Worm (Caenorhabditis elegans): ENCODE data around the gene EEED8.18.
A peak's percentile ranks its signal among the peaks of the same experiment; 100 is the strongest.

Gene EEED8.18

ce11 chrII:5408924-5409323, 3.5 kb downstream of the EEED8.18 start, which contains the start of the genes EEED8.12 and EEED8.4:
TSS of gene EEED8.12 (minus strand) at chrII:5409024.
TSS of gene EEED8.4 (plus strand) at chrII:5409319.
- no peak for TF ChIP-seq lin-15B (tag; optimal IDR thresholded peaks at IDR 0.05)
- no peak for TF ChIP-seq nhr-19 (GFP tag; conservative IDR thresholded peaks at IDR 0.05)
- no peak for TF ChIP-seq sptf-1 (tag; optimal IDR thresholded peaks at IDR 0.05)
- no peak for TF ChIP-seq lin-35 (GFP tag; optimal IDR thresholded peaks at IDR 0.05)
- TF ChIP-seq xbp-1 (tag; optimal IDR thresholded peaks at IDR 0.05) = no peak
- no peak for TF ChIP-seq Y116A8C.19 (tag; optimal IDR thresholded peaks at IDR 0.05; ENCODE audit: borderline replicate concordance)

ce11 chrII:5407548-5407947, 4.9 kb downstream of the EEED8.18 start, which contains the start of gene clec-141:
TSS of gene clec-141 (minus strand) at chrII:5407648.
- TF ChIP-seq hpl-2 (GFP tag; optimal IDR thresholded peaks at IDR 0.05) (no peak), ztf-4 (tag; optimal IDR thresholded peaks at IDR 0.05) (no peak), tlp-1 (tag; optimal IDR thresholded peaks at IDR 0.05) (no peak), jun-1 (tag; optimal IDR thresholded peaks at IDR 0.05) (no peak), nhr-90 (tag; optimal IDR thresholded peaks at IDR 0.05; ENCODE audit: poor library complexity) (no peak), hlh-4 (tag; optimal IDR thresholded peaks at IDR 0.05) (no peak), zip-4 (GFP tag; optimal IDR thresholded peaks at IDR 0.05) (no peak), dsc-1 (tag; optimal IDR thresholded peaks at IDR 0.05) (no peak), sox-4 (tag; optimal IDR thresholded peaks at IDR 0.05) (no peak), C34B4.2 (tag; optimal IDR thresholded peaks at IDR 0.05) (no peak), mab-9 (GFP tag; IDR thresholded peaks at IDR 0.05) (no peak), fkh-4 (tag; optimal IDR thresholded peaks at IDR 0.05; ENCODE audit: borderline replicate concordance) (no peak)

DNA sequence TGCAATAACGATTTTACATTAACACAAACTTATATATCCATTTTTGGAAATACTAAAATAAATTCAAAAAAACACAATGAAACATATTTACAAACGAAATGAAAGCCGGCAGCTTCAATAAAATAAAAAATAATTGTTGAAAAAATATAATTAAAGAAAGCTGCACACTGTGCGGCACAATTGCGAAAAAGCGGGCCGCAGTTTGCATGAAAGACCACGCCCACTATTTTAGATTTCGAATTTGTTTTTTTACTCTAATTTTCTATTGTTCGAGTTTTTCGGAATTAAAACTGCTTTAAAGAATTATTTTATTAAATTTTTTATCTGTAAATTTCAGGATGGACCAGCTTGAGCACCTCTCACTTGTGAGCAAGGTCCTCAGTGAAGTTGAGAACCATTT, 13.2 kb downstream of the EEED8.18 start, which contains the start of gene mog-5:
mog-5 (plus strand) TSS at position 338 of the 400 bp plus-strand sequence.
- TF ChIP-seq skn-1 (tag; optimal IDR thresholded peaks at IDR 0.05) = peak; percentile 11
- TF ChIP-seq swsn-7 (tag; optimal IDR thresholded peaks at IDR 0.05) = peak; percentile 25
- TF ChIP-seq elt-2 (tag; optimal IDR thresholded peaks at IDR 0.05) = peak; percentile 7
- TF ChIP-seq zag-1 (tag; optimal IDR thresholded peaks at IDR 0.05) = no peak
- TF ChIP-seq unc-98 (GFP tag; IDR thresholded peaks at IDR 0.05) = no peak
- TF ChIP-seq nhr-19 (GFP tag; conservative IDR thresholded peaks at IDR 0.05) = 0 out of 2 replicates have a peak, but pooled peaks have one; percentile 10
- peak; percentile 20 for TF ChIP-seq rnt-1 (tag; optimal IDR thresholded peaks at IDR 0.05)
- TF ChIP-seq fkh-10 (GFP tag; optimal IDR thresholded peaks at IDR 0.05) = no peak
- no peak for TF ChIP-seq ets-5 (GFP tag; IDR thresholded peaks at IDR 0.05)
- no peak for TF ChIP-seq ceh-63 (GFP tag; optimal IDR thresholded peaks at IDR 0.05)
- no peak for TF ChIP-seq ceh-8 (GFP tag; optimal IDR thresholded peaks at IDR 0.05)
- TF ChIP-seq mdl-1 (tag; optimal IDR thresholded peaks at IDR 0.05) = peak in 1 of 2 experiments; percentile 1
- TF ChIP-seq hlh-4 (tag; optimal IDR thresholded peaks at IDR 0.05) = no peak
- no peak for TF ChIP-seq nhr-28 (tag; optimal IDR thresholded peaks at IDR 0.05)
- TF ChIP-seq pqm-1 (tag; optimal IDR thresholded peaks at IDR 0.05) = no peak
- TF ChIP-seq lir-3 (tag; optimal IDR thresholded peaks at IDR 0.05; ENCODE audit: poor library complexity) = no peak
- no peak for TF ChIP-seq pax-3 (tag; optimal IDR thresholded peaks at IDR 0.05)
- no peak for TF ChIP-seq unc-30 (tag; optimal IDR thresholded peaks at IDR 0.05)
- no peak for TF ChIP-seq aha-1 (tag; optimal IDR thresholded peaks at IDR 0.05)
- TF ChIP-seq mef-2 (tag; optimal IDR thresholded peaks at IDR 0.05) = no peak
- no peak for TF ChIP-seq hlh-17 (GFP tag; optimal IDR thresholded peaks at IDR 0.05; ENCODE audit: borderline replicate concordance)
- TF ChIP-seq dsc-1 (tag; optimal IDR thresholded peaks at IDR 0.05) = peak; percentile 35
- TF ChIP-seq ceh-90 (tag; optimal IDR thresholded peaks at IDR 0.05) = no peak
- TF ChIP-seq efl-1 (optimal IDR thresholded peaks at IDR 0.05) = peak; percentile 14 to 41
- peak; percentile 36 to 93 for TF ChIP-seq efl-1 (GFP tag; optimal IDR thresholded peaks at IDR 0.05 in 1 of 2)
- TF ChIP-seq elt-3 (tag; optimal IDR thresholded peaks at IDR 0.05) = peak in 1 of 6 experiments; percentile 51
- TF ChIP-seq snpc-4 (tag; optimal IDR thresholded peaks at IDR 0.05) = peak; percentile 7
- no peak for TF ChIP-seq ztf-4 (tag; optimal IDR thresholded peaks at IDR 0.05)
- TF ChIP-seq nhr-76 (tag; optimal IDR thresholded peaks at IDR 0.05) = no peak
- no peak for TF ChIP-seq lin-39 (tag; optimal IDR thresholded peaks at IDR 0.05)
- TF ChIP-seq lin-15B (tag; optimal IDR thresholded peaks at IDR 0.05) = no peak
- no peak for TF ChIP-seq tlp-1 (tag; optimal IDR thresholded peaks at IDR 0.05)
- peak; percentile 46 to 47 for TF ChIP-seq lsy-2 (tag; optimal IDR thresholded peaks at IDR 0.05)
- no peak for TF ChIP-seq nhr-77 (tag; optimal IDR thresholded peaks at IDR 0.05)
- peak; percentile 39 for TF ChIP-seq nhr-20 (tag; optimal IDR thresholded peaks at IDR 0.05)
- TF ChIP-seq egl-13 (tag; optimal IDR thresholded peaks at IDR 0.05) = no peak
- no peak for TF ChIP-seq unc-130 (tag; optimal IDR thresholded peaks at IDR 0.05)
- TF ChIP-seq Y116A8C.19 (tag; optimal IDR thresholded peaks at IDR 0.05; ENCODE audit: borderline replicate concordance) = no peak

Data from whole organism, L1 larva.